Worm (Caenorhabditis elegans): ENCODE data around the gene lgc-44.

Gene lgc-44

ce11 chrV:11650720-11651119, 21.7 kb downstream of the lgc-44 start, which contains the start of gene zip-10 (continued):
- no peak for TF ChIP-seq spr-1 (tag; optimal IDR thresholded peaks at IDR 0.05)
- no peak for TF ChIP-seq lin-38 (GFP tag; IDR thresholded peaks at IDR 0.05)
- TF ChIP-seq egl-27 (tag; optimal IDR thresholded peaks at IDR 0.05): no peak
- TF ChIP-seq unc-39 (tag; optimal IDR thresholded peaks at IDR 0.05): no peak
- peak in 1 of 2 experiments; percentile 1 for TF ChIP-seq mdl-1 (tag; optimal IDR thresholded peaks at IDR 0.05)
- TF ChIP-seq ceh-44 (GFP tag; IDR thresholded peaks at IDR 0.05): no peak
- TF ChIP-seq Y75B8A.6 (GFP tag; IDR thresholded peaks at IDR 0.05): no peak
- TF ChIP-seq ceh-20 (GFP tag; IDR thresholded peaks at IDR 0.05): no peak
- TF ChIP-seq unc-130 (GFP tag; optimal IDR thresholded peaks at IDR 0.05): no peak

- TF ChIP-seq T20F7.1 (GFP tag; optimal IDR thresholded peaks at IDR 0.05) (no peak), rbr-2 (tag; optimal IDR thresholded peaks at IDR 0.05) (no peak), egl-43 (GFP tag; IDR thresholded peaks at IDR 0.05) (no peak), spr-1 (tag; optimal IDR thresholded peaks at IDR 0.05) (no peak), F37D6.2 (tag; optimal IDR thresholded peaks at IDR 0.05) (no peak), mdt-29 (GFP tag; IDR thresholded peaks at IDR 0.05) (no peak), duxl-1 (tag; optimal IDR thresholded peaks at IDR 0.05; ENCODE audit: poor library complexity) (no peak), hlh-11 (tag; optimal IDR thresholded peaks at IDR 0.05) (peak; percentile 57), dve-1 (tag; optimal IDR thresholded peaks at IDR 0.05; ENCODE audit: insufficient read depth) (peak; percentile 18), daf-16 (GFP tag; optimal IDR thresholded peaks at IDR 0.05) (no peak), daf-16 (tag; optimal IDR thresholded peaks at IDR 0.05) (peak; percentile 34), dmd-8 (GFP tag; IDR thresholded peaks at IDR 0.05) (no peak), zfp-2 (tag; optimal IDR thresholded peaks at IDR 0.05) (no peak), nhr-237 (tag; optimal IDR thresholded peaks at IDR 0.05) (no peak), ceh-82 (tag; optimal IDR thresholded peaks at IDR 0.05) (no peak), jun-1 (tag; optimal IDR thresholded peaks at IDR 0.05) (no peak), nhr-25 (tag; optimal IDR thresholded peaks at IDR 0.05; ENCODE audit: borderline replicate concordance, insufficient read depth) (no peak), mxl-2 (GFP tag; conservative IDR thresholded peaks at IDR 0.05) (no peak), lir-3 (tag; optimal IDR thresholded peaks at IDR 0.05) (no peak), lim-7 (GFP tag; IDR thresholded peaks at IDR 0.05) (no peak), zip-2 (tag; optimal IDR thresholded peaks at IDR 0.05) (no peak), nhr-6 (tag; optimal IDR thresholded peaks at IDR 0.05) (no peak), ZK337.2 (GFP tag; IDR thresholded peaks at IDR 0.05) (no peak), daf-12 (tag; optimal IDR thresholded peaks at IDR 0.05) (no peak), dmd-6 (GFP tag; IDR thresholded peaks at IDR 0.05) (peak; percentile 49; the same call in 1 of the 2 replicates), aha-1 (tag) (peak; percentile 82), F49E8.2 (tag; optimal IDR thresholded peaks at IDR 0.05; ENCODE audit: borderline replicate concordance) (no peak), F26F4.8 (GFP tag; conservative IDR thresholded peaks at IDR 0.05) (no peak), nhr-42 (GFP tag; IDR thresholded peaks at IDR 0.05) (no peak), ceh-20 (GFP tag; IDR thresholded peaks at IDR 0.05) (no peak), lin-38 (GFP tag; IDR thresholded peaks at IDR 0.05) (no peak), Y105C5A.15 (GFP tag; IDR thresholded peaks at IDR 0.05) (no peak), ces-1 (GFP tag; optimal IDR thresholded peaks at IDR 0.05) (no peak), pqm-1 (tag; optimal IDR thresholded peaks at IDR 0.05) (no peak), R02D3.7 (tag; optimal IDR thresholded peaks at IDR 0.05) (no peak), dpl-1 (GFP tag; optimal IDR thresholded peaks at IDR 0.05) (no peak), nhr-102 (tag; optimal IDR thresholded peaks at IDR 0.05) (no peak), hlh-30 (tag; optimal IDR thresholded peaks at IDR 0.05; ENCODE audit: insufficient read depth) (no peak)
Observed at ce11 chrV:11649254-11649653, 23.1 kb downstream of the lgc-44 start.

Data from whole organism, L4 larva.